Worm (Caenorhabditis elegans) whole organism, early embryonic: ENCODE measurements around the gene pqn-79.
"Not testable (repeated sequence)": the region's sequence is repeated elsewhere in the genome, so short reads cannot be mapped to it uniquely, and the experiment has no call there.

Experiments
- ama-1 ChIP-seq: fragments of 150-350 bp; optimal IDR thresholded peaks from 2 replicates; lab custom pipeline; 2014
- tra-4 ChIP-seq: sonication (generic microtip); optimal IDR thresholded peaks from 2 replicates; lab custom pipeline; 2017; ENCODE audit warnings: missing genetic modification characterization, missing compliant biosample characterization

DNA sequence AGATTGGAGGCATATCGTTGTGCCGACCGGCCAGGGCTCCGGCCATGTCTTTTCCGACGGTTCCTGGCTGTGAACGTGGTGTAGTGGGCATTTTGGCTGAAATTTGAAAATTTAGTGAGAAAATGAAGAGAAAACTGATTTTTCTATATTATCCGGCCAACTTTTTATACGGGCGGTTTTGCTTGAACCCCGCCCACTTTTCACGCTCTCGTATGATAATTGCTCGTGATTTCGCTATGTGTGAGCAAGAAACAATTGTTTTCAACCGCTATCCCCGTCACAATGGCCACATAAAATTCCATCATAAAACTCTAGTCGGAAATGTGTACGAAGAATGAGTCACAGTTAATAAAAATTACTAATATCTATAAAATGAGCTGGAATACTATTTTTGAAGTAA, 46.3 kb downstream of the pqn-79 start, which contains the start of gene Y105C5A.12:
- not testable (repeated sequence) for TF ChIP-seq ama-1 (lab: Kevin White, UChicago); tra-4 (tag; lab: Kevin White, UChicago)
